Fruit fly (Drosophila melanogaster): ENCODE measurements around the gene grk.
A peak's percentile ranks its signal among the peaks of the same experiment; 100 is the strongest.

Gene grk

dm6 chr2L:8461782-8462453, 28.5 kb upstream of the grk start (continued):
- TF ChIP-seq ind (GFP tag; optimal IDR thresholded peaks at IDR 0.05) (peak; percentile 17), CG2875 (GFP tag; optimal IDR thresholded peaks at IDR 0.05) (no peak), run (tag; optimal IDR thresholded peaks at IDR 0.05) (no peak), sqz (GFP tag; optimal IDR thresholded peaks at IDR 0.05) (no peak), CG17385 (GFP tag; optimal IDR thresholded peaks at IDR 0.05) (peak; percentile 5), CG1024 (GFP tag; IDR thresholded peaks at IDR 0.05) (no peak), CG4707 (GFP tag; optimal IDR thresholded peaks at IDR 0.05) (no peak), E2f1 (GFP tag; IDR thresholded peaks at IDR 0.05) (no peak), ttk (GFP tag; IDR thresholded peaks at IDR 0.05) (no peak), gce (GFP tag; IDR thresholded peaks at IDR 0.05) (no peak), CG30431 (GFP tag; optimal IDR thresholded peaks at IDR 0.05) (no peak), zfh2 (GFP tag; optimal IDR thresholded peaks at IDR 0.05) (peak; percentile 48), CG8924 (tag; optimal IDR thresholded peaks at IDR 0.05) (peak; percentile 26), twi (tag; optimal IDR thresholded peaks at IDR 0.05) (no peak), NFAT (GFP tag; IDR thresholded peaks at IDR 0.05) (no peak), CG8944 (GFP tag; optimal IDR thresholded peaks at IDR 0.05) (no peak), CG8388 (GFP tag; optimal IDR thresholded peaks at IDR 0.05) (no peak), CG17359 (tag; optimal IDR thresholded peaks at IDR 0.05) (peak; percentile 11), ci (GFP tag; IDR thresholded peaks at IDR 0.05) (no peak), sim (GFP tag; IDR thresholded peaks at IDR 0.05) (no peak), CG7928 (GFP tag; optimal IDR thresholded peaks at IDR 0.05) (no peak), CG11696 (GFP tag; IDR thresholded peaks at IDR 0.05) (no peak), pita (GFP tag; optimal IDR thresholded peaks at IDR 0.05) (no peak), CG13287 (GFP tag; IDR thresholded peaks at IDR 0.05; ENCODE audit: partially characterized antibody) (no peak), p53 (GFP tag; optimal IDR thresholded peaks at IDR 0.05) (no peak), CG10209 (GFP tag; optimal IDR thresholded peaks at IDR 0.05) (peak; percentile 33), dan (GFP tag; IDR thresholded peaks at IDR 0.05) (no peak), CG11695 (GFP tag; IDR thresholded peaks at IDR 0.05) (no peak), luna (GFP tag; optimal IDR thresholded peaks at IDR 0.05) (no peak), fd102C (GFP tag; optimal IDR thresholded peaks at IDR 0.05) (no peak), CG11723 (GFP tag; optimal IDR thresholded peaks at IDR 0.05) (no peak), Drgx (GFP tag; IDR thresholded peaks at IDR 0.05) (no peak), Spps (tag; optimal IDR thresholded peaks at IDR 0.05) (no peak), so (GFP tag; IDR thresholded peaks at IDR 0.05) (no peak), Hmr (GFP tag; optimal IDR thresholded peaks at IDR 0.05) (peak; percentile 49), GATAe (GFP tag; conservative IDR thresholded peaks at IDR 0.05) (peak; percentile 61), sna (GFP tag; IDR thresholded peaks at IDR 0.05; ENCODE audit: partially characterized antibody) (no peak), CG8290 (GFP tag; optimal IDR thresholded peaks at IDR 0.05) (no peak), CG8290 (tag; optimal IDR thresholded peaks at IDR 0.05) (peak in 1 of 2 experiments; percentile 6), CG17829 (tag; optimal IDR thresholded peaks at IDR 0.05) (peak; percentile 4), CG10274 (GFP tag; optimal IDR thresholded peaks at IDR 0.05) (no peak), CG18262 (tag; optimal IDR thresholded peaks at IDR 0.05) (peak; percentile 41), tgo (GFP tag; IDR thresholded peaks at IDR 0.05) (no peak), CG11504 (tag; optimal IDR thresholded peaks at IDR 0.05) (peak; percentile 45), Nf-YA (GFP tag; IDR thresholded peaks at IDR 0.05) (no peak), wek (GFP tag; optimal IDR thresholded peaks at IDR 0.05) (no peak), CG18599 (GFP tag; optimal IDR thresholded peaks at IDR 0.05) (peak; percentile 42), h (optimal IDR thresholded peaks at IDR 0.05) (no peak), mld (GFP tag; IDR thresholded peaks at IDR 0.05; ENCODE audit: partially characterized antibody) (no peak), HLH3B (GFP tag; IDR thresholded peaks at IDR 0.05) (peak; percentile 24; the same call in 1 of the 2 replicates), CG7786 (GFP tag; optimal IDR thresholded peaks at IDR 0.05) (no peak)

All from whole organism, embryonic.